Worm (Caenorhabditis elegans) whole organism, L4/young adult: ENCODE results near the gene npr-13.

Experiments used
- dao-5 ChIP-seq: sonication (generic microtip); optimal IDR thresholded peaks from 2 replicates; lab custom pipeline; 2016; ENCODE audit warnings: missing genotype, missing genetic modification characterization, moderate library complexity, missing compliant biosample characterization
- him-1 ChIP-seq: sonication (generic microtip); optimal IDR thresholded peaks from 2 replicates; lab custom pipeline; 2016; ENCODE audit warnings: missing genotype, missing genetic modification reagents, missing genetic modification characterization, missing compliant biosample characterization

DNA sequence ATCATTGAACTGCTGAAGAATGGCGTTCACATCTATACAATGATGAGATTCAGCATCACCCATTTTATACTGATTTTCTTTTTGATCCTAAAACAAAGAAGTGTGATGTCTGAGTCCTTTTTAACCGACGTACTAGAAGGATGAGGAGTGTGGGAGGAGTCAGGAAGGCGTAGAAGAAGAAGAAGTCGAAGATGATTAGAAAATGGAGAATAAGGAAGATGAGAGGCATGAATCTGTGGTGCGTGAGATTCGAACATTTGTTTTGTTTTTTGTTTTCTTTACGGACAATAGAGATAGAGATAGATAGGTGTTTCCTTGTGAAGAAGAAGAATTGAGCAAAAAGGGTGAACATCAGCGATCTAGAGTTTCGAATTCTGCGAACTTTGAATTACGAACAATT, at the start of gene npr-13:
- TF ChIP-seq him-1 (tag; lab: Kevin White, UChicago) (no peak), dao-5 (no peak)
